Fruit fly (Drosophila melanogaster) whole organism, pupa: Measurements from ENCODE around the gene CG42586.

ENCODE experiments used
- CG13204 ChIP-seq: fragments of 200-800 bp; sonication (Bioruptor generic); optimal IDR thresholded peaks from 2 replicates; lab custom pipeline; 2018; ENCODE audit warnings: missing biosample characterization, mild to moderate bottlenecking, missing genetic modification characterization, moderate library complexity
- CG14655 ChIP-seq: fragments of 200-800 bp; sonication (Bioruptor generic); optimal IDR thresholded peaks from 3 replicates; lab custom pipeline; 2017; ENCODE audit warnings: mild to moderate bottlenecking, missing biosample characterization, missing genetic modification reagents, missing genetic modification characterization
- CG15710 ChIP-seq: fragments of 200-800 bp; sonication (Bioruptor generic); optimal IDR thresholded peaks from 2 replicates; lab custom pipeline; 2018; ENCODE audit warnings: missing biosample characterization, mild to moderate bottlenecking, missing genetic modification characterization, moderate library complexity
- CG32121 ChIP-seq: fragments of 200-800 bp; sonication (Bioruptor generic); IDR thresholded peaks from 2 replicates; pipeline ENCODE4 v1.3.6; 2022; ENCODE audit warnings: missing biosample characterization, missing genetic modification characterization
- CG8301 ChIP-seq: fragments of 200-800 bp; sonication (Bioruptor generic); optimal IDR thresholded peaks from 2 replicates; lab custom pipeline; 2018; ENCODE audit warnings: missing biosample characterization, mild to moderate bottlenecking, missing genetic modification characterization
- CG9948 ChIP-seq: fragments of 200-800 bp; sonication (Bioruptor generic); optimal IDR thresholded peaks from 2 replicates; lab custom pipeline; 2018; ENCODE audit warnings: missing biosample characterization, mild to moderate bottlenecking, missing genetic modification characterization, moderate library complexity
- EcR ChIP-seq: fragments of 200-800 bp; sonication (Bioruptor generic); optimal IDR thresholded peaks from 3 replicates; lab custom pipeline; 2019; ENCODE audit warnings: missing biosample characterization, missing genetic modification characterization, mild to moderate bottlenecking, moderate library complexity, missing genetic modification reagents
- Ets98B ChIP-seq: fragments of 200-800 bp; sonication (Bioruptor generic); IDR thresholded peaks from 2 replicates; pipeline ENCODE4 v1.3.6; 2022; ENCODE audit warnings: missing biosample characterization, missing genetic modification characterization
- Snoo ChIP-seq: fragments of 200-800 bp; sonication (Bioruptor generic); optimal IDR thresholded peaks from 3 replicates; lab custom pipeline; 2017; ENCODE audit warnings: missing biosample characterization, mild to moderate bottlenecking, missing genetic modification characterization, inconsistent platforms

- TF ChIP-seq CG13204 (GFP tag; lab: Kevin White, UChicago) = no peak
- no peak for TF ChIP-seq CG15710 (tag; lab: Kevin White, UChicago)
- no peak for TF ChIP-seq CG9948
- no peak for TF ChIP-seq Ets98B (GFP tag; lab: Robert Waterston, UW)
- no peak for TF ChIP-seq CG32121 (GFP tag; lab: Robert Waterston, UW)
- TF ChIP-seq CG8301 = no peak
- no peak for TF ChIP-seq CG14655 (GFP tag; lab: Kevin White, UChicago)
- no peak for TF ChIP-seq Snoo
- no peak for TF ChIP-seq EcR (GFP tag; lab: Kevin White, UChicago)
Observed at dm6 chr2L:14774713-14775112, 33.1 kb upstream of the CG42586 start, which contains the start of gene CG4650.
